Fruit fly (Drosophila melanogaster): ENCODE data around the gene mRRF1.

DNA sequence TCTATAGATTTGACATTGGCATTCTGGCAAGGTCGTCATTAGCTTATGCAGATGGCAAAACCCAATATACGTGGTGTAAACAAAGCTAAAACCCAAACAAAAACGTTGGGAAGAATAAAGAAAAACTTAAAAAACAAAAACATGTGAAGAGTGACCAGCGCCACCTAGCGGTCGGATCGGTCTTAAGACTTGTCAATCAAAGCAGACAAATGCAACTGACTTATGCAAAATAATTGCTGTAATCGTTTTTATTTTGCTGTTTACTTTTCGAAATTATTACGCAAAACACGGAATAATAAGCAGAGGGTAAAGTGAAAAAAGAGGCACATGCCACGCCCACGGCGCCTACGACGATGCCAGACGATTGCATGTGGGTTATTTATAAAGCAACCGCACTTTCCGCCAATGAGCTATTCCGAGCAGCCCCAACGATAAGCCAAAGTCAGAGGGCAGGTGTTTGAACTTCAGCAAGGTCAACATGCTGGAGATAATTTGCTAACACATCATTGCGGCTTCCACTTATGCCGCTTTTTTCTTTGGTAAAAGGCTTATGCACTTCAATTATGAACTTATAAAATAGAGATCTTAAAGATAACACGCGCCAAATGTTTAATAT is 7.9 kb upstream of the mRRF1 start:
- no peak for TF ChIP-seq Lpt (GFP tag; optimal IDR thresholded peaks at IDR 0.05)
- TF ChIP-seq Sox14 (GFP tag; optimal IDR thresholded peaks at IDR 0.05), result no peak
- no peak for TF ChIP-seq Ets96B (tag; optimal IDR thresholded peaks at IDR 0.05)
- no peak for TF ChIP-seq Blimp-1 (GFP tag; optimal IDR thresholded peaks at IDR 0.05)
- no peak for TF ChIP-seq CG11294 (GFP tag; IDR thresholded peaks at IDR 0.05)
- TF ChIP-seq fd59A (GFP tag; optimal IDR thresholded peaks at IDR 0.05), result no peak
- TF ChIP-seq Sox102F (GFP tag; optimal IDR thresholded peaks at IDR 0.05), result no peak
- no peak for TF ChIP-seq dsx (GFP tag; optimal IDR thresholded peaks at IDR 0.05; ENCODE audit: poor library complexity, severe bottlenecking)
